Worm (Caenorhabditis elegans) whole organism, L3 larva: Measurements from ENCODE around the gene kxd-1.

Source experiments
- egl-27 ChIP-seq: sonication (generic microtip); optimal IDR thresholded peaks from 4 replicates; lab custom pipeline; 2017; ENCODE audit warnings: missing biosample characterization, missing genetic modification reagents, missing genetic modification characterization
- eor-1 ChIP-seq, 2 experiments: fragments of 150-350 bp; optimal IDR thresholded peaks; 2 replicates each; lab custom pipeline; 2014 to 2018; ENCODE audit warnings: missing biosample characterization in 2 of 2, missing genetic modification characterization in 2 of 2
- hmg-11 ChIP-seq: sonication (generic microtip); optimal IDR thresholded peaks from 2 replicates; lab custom pipeline; 2016; ENCODE audit warnings: missing genetic modification characterization, missing compliant biosample characterization
- lin-15B ChIP-seq: fragments of 150-350 bp; optimal IDR thresholded peaks from 2 replicates; lab custom pipeline; 2014; ENCODE audit warnings: missing biosample characterization, missing genetic modification characterization
- mdl-1 ChIP-seq: fragments of 150-350 bp; optimal IDR thresholded peaks from 2 replicates; lab custom pipeline; 2014; ENCODE audit warnings: missing biosample characterization, missing genetic modification characterization
- pqm-1 ChIP-seq: fragments of 150-350 bp; optimal IDR thresholded peaks from 2 replicates; lab custom pipeline; 2017; ENCODE audit warnings: missing biosample characterization, missing genetic modification characterization, inconsistent platforms
- unc-62 ChIP-seq: fragments of 150-350 bp; sonication (generic microtip); optimal IDR thresholded peaks from 4 replicates; lab custom pipeline; 2014; ENCODE audit warnings: missing biosample characterization, missing genetic modification reagents, missing genetic modification characterization
- ztf-4 ChIP-seq: fragments of 150-350 bp; optimal IDR thresholded peaks from 2 replicates; lab custom pipeline; 2014; ENCODE audit warnings: missing biosample characterization, missing genetic modification characterization

ce11 chrV:7184549-7184948 lies 36.7 kb upstream of the kxd-1 start, which contains the start of gene pitr-5:
- TF ChIP-seq mdl-1 (tag; lab: Kevin White, UChicago) (no peak), unc-62 (no peak), lin-15B (tag; lab: Kevin White, UChicago) (no peak), ztf-4 (tag; lab: Kevin White, UChicago) (no peak), pqm-1 (tag; lab: Kevin White, UChicago) (no peak), hmg-11 (tag; lab: Kevin White, UChicago) (no peak), egl-27 (tag; lab: Kevin White, UChicago) (no peak), eor-1 (tag; optimal IDR thresholded peaks at IDR 0.05; lab: Kevin White, UChicago) (no peak)
